Fruit fly (Drosophila melanogaster) whole organism, embryonic: Measurements from ENCODE around the gene HP1b.
A peak's percentile ranks its signal among the peaks of the same experiment; 100 is the strongest.

Experiments
- Adf1 ChIP-seq: fragments of 200-800 bp; sonication (Bioruptor generic); IDR thresholded peaks from 2 replicates; pipeline ENCODE4 v1.3.6; 2022; ENCODE audit warnings: missing biosample characterization, missing genetic modification characterization
- Aef1 ChIP-seq: fragments of 200-800 bp; sonication (Bioruptor generic); IDR thresholded peaks from 3 replicates; pipeline ENCODE4 v1.3.6; 2022; ENCODE audit warnings: missing biosample characterization, missing genetic modification characterization
- Atf-2 ChIP-seq: fragments of 200-800 bp; sonication (Bioruptor generic); optimal IDR thresholded peaks from 2 replicates; lab custom pipeline; 2016; ENCODE audit warnings: missing biosample characterization, missing genetic modification characterization
- Awh ChIP-seq: fragments of 200-800 bp; sonication (Bioruptor generic); IDR thresholded peaks from 2 replicates; pipeline ENCODE4, ENCODE4 v1.3.6; 2022; ENCODE audit warnings: missing biosample characterization, missing genetic modification characterization
- CG10147 ChIP-seq: fragments of 200-800 bp; sonication (Bioruptor generic); optimal IDR thresholded peaks from 2 replicates; lab custom pipeline; 2019; ENCODE audit warnings: missing biosample characterization, mild to moderate bottlenecking, missing genetic modification characterization, moderate library complexity
- CG10209 ChIP-seq: fragments of 200-800 bp; sonication (Bioruptor generic); optimal IDR thresholded peaks from 3 replicates; lab custom pipeline; 2017; ENCODE audit warnings: missing biosample characterization, mild to moderate bottlenecking, missing genetic modification characterization, missing genetic modification reagents
- CG12071 ChIP-seq: fragments of 200-800 bp; sonication (Bioruptor generic); optimal IDR thresholded peaks from 3 replicates; lab custom pipeline; 2018; ENCODE audit warnings: missing biosample characterization, mild to moderate bottlenecking, missing genetic modification characterization
- CG12236 ChIP-seq: fragments of 200-800 bp; sonication (Bioruptor generic); optimal IDR thresholded peaks from 2 replicates; lab custom pipeline; 2016; ENCODE audit warnings: missing biosample characterization, missing genetic modification characterization
- CG13123 ChIP-seq: fragments of 200-800 bp; sonication (Bioruptor generic); optimal IDR thresholded peaks from 2 replicates; lab custom pipeline; 2016; ENCODE audit warnings: missing biosample characterization, missing genetic modification characterization
- CG13287 ChIP-seq: fragments of 200-800 bp; sonication (Bioruptor generic); IDR thresholded peaks from 2 replicates; pipeline ENCODE4 v1.3.6; 2022; ENCODE audit warnings: missing biosample characterization, missing genetic modification characterization; ENCODE audit not compliant: partially characterized antibody
- CG14710 ChIP-seq: fragments of 200-800 bp; sonication (Bioruptor generic); optimal IDR thresholded peaks from 3 replicates; lab custom pipeline; 2019; ENCODE audit warnings: missing biosample characterization, mild to moderate bottlenecking, missing genetic modification characterization, moderate library complexity
- CG17359 ChIP-seq: fragments of 200-800 bp; sonication (Bioruptor generic); optimal IDR thresholded peaks from 3 replicates; lab custom pipeline; 2018; ENCODE audit warnings: missing biosample characterization, mild to moderate bottlenecking, missing genetic modification characterization, moderate library complexity
- CG17802 ChIP-seq: fragments of 200-800 bp; sonication (Bioruptor generic); optimal IDR thresholded peaks from 2 replicates; lab custom pipeline; 2018; ENCODE audit warnings: missing biosample characterization, mild to moderate bottlenecking, missing genetic modification characterization, moderate library complexity
- CG2199 ChIP-seq: fragments of 200-800 bp; sonication (Bioruptor generic); IDR thresholded peaks from 3 replicates; pipeline ENCODE4 v1.3.6; 2022; ENCODE audit warnings: missing biosample characterization, missing genetic modification characterization
- CG4328 ChIP-seq: fragments of 200-800 bp; sonication (Bioruptor generic); optimal IDR thresholded peaks from 3 replicates; lab custom pipeline; 2017; ENCODE audit warnings: missing biosample characterization, missing genetic modification reagents, missing genetic modification characterization
- CG4617 ChIP-seq: fragments of 200-800 bp; sonication (Bioruptor generic); optimal IDR thresholded peaks from 3 replicates; lab custom pipeline; 2016; ENCODE audit warnings: missing biosample characterization, missing genetic modification characterization, borderline replicate concordance
- CG4820 ChIP-seq: fragments of 200-800 bp; sonication (Bioruptor generic); optimal IDR thresholded peaks from 3 replicates; lab custom pipeline; 2016; ENCODE audit warnings: missing biosample characterization, missing genetic modification characterization
- CG5953 ChIP-seq: fragments of 200-800 bp; sonication (Bioruptor generic); IDR thresholded peaks from 2 replicates; pipeline ENCODE4 v1.3.6; 2022; ENCODE audit warnings: missing biosample characterization, missing genetic modification characterization
- CG6254 ChIP-seq: fragments of 200-800 bp; sonication (Bioruptor generic); optimal IDR thresholded peaks from 3 replicates; lab custom pipeline; 2017; ENCODE audit warnings: mild to moderate bottlenecking, missing biosample characterization, missing genetic modification reagents, missing genetic modification characterization
- CG7987 ChIP-seq: fragments of 200-800 bp; sonication (Bioruptor generic); optimal IDR thresholded peaks from 2 replicates; lab custom pipeline; 2018; ENCODE audit warnings: missing biosample characterization, mild to moderate bottlenecking, missing genetic modification characterization, moderate library complexity
- CG8765 ChIP-seq: fragments of 200-800 bp; sonication (Bioruptor generic); IDR thresholded peaks from 2 replicates; pipeline ENCODE4 v1.3.6; 2022; ENCODE audit warnings: missing biosample characterization, missing genetic modification characterization
- CG9932 ChIP-seq: fragments of 200-800 bp; sonication (Bioruptor generic); IDR thresholded peaks from 2 replicates; pipeline ENCODE4 v1.3.6; 2022; ENCODE audit warnings: missing biosample characterization, missing genetic modification characterization
- CHES-1-like ChIP-seq: fragments of 200-800 bp; sonication (Bioruptor generic); optimal IDR thresholded peaks from 2 replicates; lab custom pipeline; 2016; ENCODE audit warnings: missing biosample characterization, missing genetic modification characterization
- Dip3 ChIP-seq: fragments of 200-800 bp; sonication (Bioruptor generic); optimal IDR thresholded peaks from 3 replicates; lab custom pipeline; 2016; ENCODE audit warnings: missing biosample characterization, missing genetic modification characterization
- GATAe ChIP-seq: fragments of 200-800 bp; sonication (Bioruptor generic); conservative IDR thresholded peaks from 2 replicates; pipeline ENCODE4 v1.3.6; 2022; ENCODE audit warnings: missing biosample characterization, missing genetic modification characterization
- Gsc ChIP-seq: fragments of 200-800 bp; sonication (Bioruptor generic); IDR thresholded peaks from 2 replicates; pipeline ENCODE4 v1.3.6; 2022; ENCODE audit warnings: missing biosample characterization, missing genetic modification characterization
- Hey ChIP-seq: fragments of 200-800 bp; sonication (Bioruptor generic); optimal IDR thresholded peaks from 3 replicates; lab custom pipeline; 2018; ENCODE audit warnings: missing biosample characterization, mild to moderate bottlenecking, missing genetic modification characterization
- Hr78 ChIP-seq, 2 experiments: fragments of 200-800 bp in 1 of 2; fragments of >200 bp in 1 of 2; sonication (Bioruptor generic) in 1 of 2; optimal IDR thresholded peaks; 2 replicates each; lab custom pipeline; 2017 to 2019; ENCODE audit warnings: missing biosample characterization in 2 of 2, missing genetic modification characterization in 2 of 2, mild to moderate bottlenecking in 1 of 2, moderate library complexity in 1 of 2
- MBD-R2 ChIP-seq: fragments of 200-800 bp; sonication (Bioruptor generic); IDR thresholded peaks from 2 replicates; pipeline ENCODE4 v1.3.6; 2022; ENCODE audit warnings: missing biosample characterization, missing genetic modification characterization
- MESR4 ChIP-seq: fragments of 200-800 bp; sonication (Bioruptor generic); optimal IDR thresholded peaks from 2 replicates; lab custom pipeline; 2018; ENCODE audit warnings: missing biosample characterization, mild to moderate bottlenecking, missing genetic modification characterization, moderate library complexity
- NK7.1 ChIP-seq: fragments of 200-800 bp; sonication (Bioruptor generic); optimal IDR thresholded peaks from 3 replicates; lab custom pipeline; 2016; ENCODE audit warnings: missing biosample characterization, missing genetic modification characterization
- Nf-YB ChIP-seq: fragments of 200-800 bp; sonication (Bioruptor generic); optimal IDR thresholded peaks from 3 replicates; lab custom pipeline; 2019; ENCODE audit warnings: missing biosample characterization, mild to moderate bottlenecking, missing genetic modification characterization, moderate library complexity
- Oaz ChIP-seq: fragments of 200-800 bp; sonication (Bioruptor generic); IDR thresholded peaks from 2 replicates; pipeline ENCODE4 v1.3.6; 2022; ENCODE audit warnings: missing biosample characterization, missing genetic modification characterization
- Spps ChIP-seq: fragments of 200-800 bp; sonication (Bioruptor generic); optimal IDR thresholded peaks from 2 replicates; lab custom pipeline; 2018; ENCODE audit warnings: missing biosample characterization, mild to moderate bottlenecking, missing genetic modification characterization
- YL-1 ChIP-seq: fragments of 200-800 bp; sonication (Bioruptor generic); optimal IDR thresholded peaks from 3 replicates; lab custom pipeline; 2017; ENCODE audit warnings: missing biosample characterization, mild to moderate bottlenecking, missing genetic modification characterization
- da ChIP-seq: fragments of 200-800 bp; sonication (Bioruptor generic); optimal IDR thresholded peaks from 2 replicates; lab custom pipeline; 2016; ENCODE audit warnings: missing biosample characterization, missing genetic modification characterization
- fd3F ChIP-seq: fragments of 200-800 bp; sonication (Bioruptor generic); optimal IDR thresholded peaks from 2 replicates; lab custom pipeline; 2018; ENCODE audit warnings: missing biosample characterization, mild to moderate bottlenecking, missing genetic modification characterization, moderate library complexity
- fd64A ChIP-seq: fragments of 200-800 bp; sonication (Bioruptor generic); optimal IDR thresholded peaks from 3 replicates; lab custom pipeline; 2018; ENCODE audit warnings: missing biosample characterization, mild to moderate bottlenecking, missing genetic modification characterization
- grn ChIP-seq: fragments of 200-800 bp; sonication (Bioruptor generic); optimal IDR thresholded peaks from 3 replicates; lab custom pipeline; 2017; ENCODE audit warnings: missing biosample characterization, missing genetic modification characterization
- gt ChIP-seq: fragments of 200-800 bp; sonication (Bioruptor generic); IDR thresholded peaks from 2 replicates; pipeline ENCODE4 v1.3.6; 2022; ENCODE audit warnings: missing biosample characterization, missing genetic modification characterization
- hbn ChIP-seq: fragments of 200-800 bp; sonication (Bioruptor generic); IDR thresholded peaks from 2 replicates; pipeline ENCODE4 v1.3.6; 2022; ENCODE audit warnings: missing biosample characterization, missing genetic modification characterization; ENCODE audit not compliant: partially characterized antibody
- hkb ChIP-seq, 2 experiments: fragments of 200-800 bp in 1 of 2; fragments of >200 bp in 1 of 2; sonication (Bioruptor generic) in 1 of 2; IDR thresholded peaks in 1 of 2; optimal IDR thresholded peaks in 1 of 2; 2 replicates each; pipeline versions ENCODE4 v1.3.6 to Lab custom; 2017 to 2022; ENCODE audit warnings: missing biosample characterization in 1 of 2, missing genetic modification characterization in 1 of 2
- ind ChIP-seq: fragments of 200-800 bp; sonication (Bioruptor generic); optimal IDR thresholded peaks from 3 replicates; lab custom pipeline; 2016; ENCODE audit warnings: missing biosample characterization, missing genetic modification characterization
- jing ChIP-seq: fragments of 200-800 bp; sonication (Bioruptor generic); optimal IDR thresholded peaks from 2 replicates; lab custom pipeline; 2018; ENCODE audit warnings: missing biosample characterization, mild to moderate bottlenecking, missing genetic modification characterization
- lov ChIP-seq, 2 experiments: fragments of 200-800 bp in 1 of 2; fragments of >200 bp in 1 of 2; sonication (Bioruptor generic) in 1 of 2; IDR thresholded peaks in 1 of 2; optimal IDR thresholded peaks in 1 of 2; 2 replicates in 1 of 2; 3 replicates in 1 of 2; pipeline versions ENCODE4 v1.3.6 to Lab custom; 2017 to 2022; ENCODE audit warnings: missing biosample characterization in 1 of 2, missing genetic modification characterization in 1 of 2
- mam ChIP-seq: fragments of 200-800 bp; sonication (Bioruptor generic); optimal IDR thresholded peaks from 3 replicates; lab custom pipeline; 2016; ENCODE audit warnings: missing biosample characterization, missing genetic modification characterization
- pzg ChIP-seq: fragments of 200-800 bp; sonication (Bioruptor generic); optimal IDR thresholded peaks from 3 replicates; lab custom pipeline; 2018; ENCODE audit warnings: missing biosample characterization, mild to moderate bottlenecking, missing genetic modification characterization, moderate library complexity
- stwl ChIP-seq: fragments of 200-800 bp; sonication (Bioruptor generic); optimal IDR thresholded peaks from 3 replicates; lab custom pipeline; 2018; ENCODE audit warnings: missing biosample characterization, mild to moderate bottlenecking, missing genetic modification characterization, moderate library complexity

The HP1b gene

DNA sequence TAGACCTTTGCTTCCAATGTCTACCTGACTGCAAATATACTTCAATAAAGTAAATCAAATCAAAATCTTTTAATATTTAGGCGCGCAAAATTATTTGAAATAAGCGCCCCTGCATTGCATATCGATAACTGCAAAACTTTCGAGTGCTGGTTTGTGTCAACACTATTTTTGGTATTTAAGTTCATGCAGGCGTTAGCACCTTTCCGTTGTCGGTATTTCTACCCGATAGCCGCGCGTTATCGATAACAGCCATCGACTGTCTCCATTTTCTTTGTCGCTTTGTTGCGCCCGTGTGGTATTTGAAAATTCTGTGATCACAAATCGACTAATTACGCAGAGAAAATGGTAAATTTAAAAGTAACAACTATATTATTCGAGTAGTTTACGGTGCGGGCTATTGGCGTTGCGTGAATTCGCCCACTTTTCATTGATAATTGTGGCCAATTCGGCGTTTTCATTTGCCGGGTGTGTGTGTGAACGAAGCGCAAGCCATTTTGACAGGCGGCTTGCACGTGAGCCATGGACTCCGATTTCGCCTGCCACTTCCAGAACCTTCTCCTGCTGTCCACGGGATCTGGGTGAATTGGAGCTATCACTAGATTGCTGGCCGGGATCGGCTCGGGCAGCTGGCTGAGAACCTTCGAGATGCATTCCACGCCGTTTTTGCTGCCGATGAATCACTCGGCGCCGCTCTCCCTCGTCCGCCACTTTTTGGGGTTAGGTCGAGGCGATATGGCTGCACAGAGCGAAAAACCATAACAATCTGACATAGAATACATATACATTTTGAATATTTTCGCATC, 8.6 kb downstream of the HP1b start, which contains the start of gene CCT2:
Gene CCT2, plus strand, starts transcription at position 260 of the 803 bp plus-strand sequence.
- no peak for TF ChIP-seq CG2199 (GFP tag; lab: Robert Waterston, UW)
- no peak for TF ChIP-seq Awh (GFP tag; lab: Robert Waterston, UW)
- TF ChIP-seq GATAe (GFP tag; lab: Robert Waterston, UW) = no peak
- TF ChIP-seq CG7987 = no peak
- TF ChIP-seq Atf-2 (GFP tag; lab: Kevin White, UChicago) = no peak
- no peak for TF ChIP-seq Oaz (GFP tag; lab: Robert Waterston, UW)
- TF ChIP-seq lov (optimal IDR thresholded peaks at IDR 0.05; lab: Kevin White, UChicago) = no peak
- no peak for TF ChIP-seq lov (GFP tag; IDR thresholded peaks at IDR 0.05; lab: Robert Waterston, UW)
- peak; percentile 57 for TF ChIP-seq hbn (GFP tag; lab: Robert Waterston, UW)
- no peak for TF ChIP-seq Nf-YB (GFP tag; lab: Kevin White, UChicago)
- no peak for TF ChIP-seq CG4617 (GFP tag; lab: Kevin White, UChicago)
- no peak for TF ChIP-seq grn
- TF ChIP-seq CG17359 = no peak
- no peak for TF ChIP-seq CG12236 (GFP tag; lab: Kevin White, UChicago)
- no peak for TF ChIP-seq CG4328
- TF ChIP-seq CG8765 (GFP tag; lab: Robert Waterston, UW) = no peak
- TF ChIP-seq CG6254 (GFP tag; lab: Kevin White, UChicago) = no peak
- TF ChIP-seq MESR4 (GFP tag; lab: Kevin White, UChicago) = peak; percentile 84
- no peak for TF ChIP-seq NK7.1
- no peak for TF ChIP-seq CHES-1-like
- TF ChIP-seq CG17802 (tag; lab: Kevin White, UChicago) = no peak
- no peak for TF ChIP-seq Hey (tag; lab: Kevin White, UChicago)
- no peak for TF ChIP-seq CG4820 (GFP tag; lab: Kevin White, UChicago)
- no peak for TF ChIP-seq fd3F (GFP tag; lab: Kevin White, UChicago)
- TF ChIP-seq Adf1 (GFP tag; lab: Robert Waterston, UW) = no peak
- TF ChIP-seq CG13287 (GFP tag; lab: Robert Waterston, UW) = peak; percentile 74
- peak; percentile 70 for TF ChIP-seq YL-1 (GFP tag; lab: Kevin White, UChicago)
- peak; percentile 94 for TF ChIP-seq pzg (GFP tag; lab: Kevin White, UChicago)
- TF ChIP-seq Gsc (GFP tag; lab: Robert Waterston, UW) = no peak
- no peak for TF ChIP-seq ind (GFP tag; lab: Kevin White, UChicago)
- TF ChIP-seq jing (GFP tag; lab: Kevin White, UChicago) = no peak
- peak; percentile 31 for TF ChIP-seq stwl (tag; lab: Kevin White, UChicago)
- no peak for TF ChIP-seq da
- TF ChIP-seq CG12071 = no peak
- TF ChIP-seq Dip3 (GFP tag; lab: Kevin White, UChicago) = no peak
- TF ChIP-seq gt = no peak
- TF ChIP-seq CG10209 (GFP tag; lab: Kevin White, UChicago) = no peak
- no peak for TF ChIP-seq Aef1 (GFP tag; lab: Robert Waterston, UW)
- TF ChIP-seq MBD-R2 = peak; percentile 22; the same call in 1 of the 2 replicates
- TF ChIP-seq CG9932 (GFP tag; lab: Robert Waterston, UW) = no peak
- no peak for TF ChIP-seq mam (GFP tag; lab: Kevin White, UChicago)
- no peak for TF ChIP-seq hkb (optimal IDR thresholded peaks at IDR 0.05; lab: Kevin White, UChicago)
- no peak for TF ChIP-seq hkb (GFP tag; IDR thresholded peaks at IDR 0.05; lab: Robert Waterston, UW)
- no peak for TF ChIP-seq Hr78 (GFP tag; optimal IDR thresholded peaks at IDR 0.05; lab: Kevin White, UChicago)
- no peak for TF ChIP-seq CG5953 (GFP tag; lab: Robert Waterston, UW)
- peak; percentile 29 for TF ChIP-seq CG14710 (tag; lab: Kevin White, UChicago)
- TF ChIP-seq CG13123 (GFP tag; lab: Kevin White, UChicago) = no peak
- no peak for TF ChIP-seq Spps (tag; lab: Kevin White, UChicago)
- TF ChIP-seq CG10147 (GFP tag; lab: Kevin White, UChicago) = no peak
- TF ChIP-seq fd64A (GFP tag; lab: Kevin White, UChicago) = no peak
